Fruit fly (Drosophila melanogaster) whole organism, embryonic: ENCODE data around the gene sinu.
A peak's percentile ranks its signal among the peaks of the same experiment; 100 is the strongest.

ENCODE experiments used
- Antp ChIP-seq: fragments of 200-800 bp; sonication (Bioruptor generic); optimal IDR thresholded peaks from 3 replicates; lab custom pipeline; 2016; ENCODE audit warnings: missing biosample characterization, missing genetic modification characterization
- Bgb ChIP-seq: fragments of 200-800 bp; sonication (Bioruptor generic); IDR thresholded peaks from 2 replicates; pipeline ENCODE4 v1.3.6; 2022; ENCODE audit warnings: missing biosample characterization, missing genetic modification characterization; ENCODE audit not compliant: partially characterized antibody
- CG1024 ChIP-seq: fragments of 200-800 bp; sonication (Bioruptor generic); IDR thresholded peaks from 2 replicates; pipeline ENCODE4 v1.3.6; 2022; ENCODE audit warnings: missing biosample characterization, missing genetic modification characterization
- CG10274 ChIP-seq: fragments of 200-800 bp; sonication (Bioruptor generic); optimal IDR thresholded peaks from 3 replicates; lab custom pipeline; 2017; ENCODE audit warnings: missing biosample characterization, mild to moderate bottlenecking, missing genetic modification characterization
- CG10654 ChIP-seq: fragments of 200-800 bp; sonication (Bioruptor generic); optimal IDR thresholded peaks from 2 replicates; lab custom pipeline; 2016; ENCODE audit warnings: missing biosample characterization, missing genetic modification characterization
- CG10979 ChIP-seq: fragments of 200-800 bp; sonication (Bioruptor generic); optimal IDR thresholded peaks from 2 replicates; lab custom pipeline; 2018; ENCODE audit warnings: missing biosample characterization, mild to moderate bottlenecking, missing genetic modification characterization, moderate library complexity
- CG11456 ChIP-seq: fragments of 200-800 bp; sonication (Bioruptor generic); IDR thresholded peaks from 3 replicates; pipeline ENCODE4 v1.3.6; 2022; ENCODE audit warnings: missing biosample characterization, missing genetic modification characterization
- CG12299 ChIP-seq: fragments of 200-800 bp; sonication (Bioruptor generic); optimal IDR thresholded peaks from 2 replicates; lab custom pipeline; 2018; ENCODE audit warnings: missing biosample characterization, mild to moderate bottlenecking, missing genetic modification characterization
- CG12391 ChIP-seq: fragments of 200-800 bp; sonication (Bioruptor generic); optimal IDR thresholded peaks from 3 replicates; lab custom pipeline; 2018; ENCODE audit warnings: missing biosample characterization, mild to moderate bottlenecking, missing genetic modification characterization, moderate library complexity
- CG12659 ChIP-seq: fragments of 200-800 bp; sonication (Bioruptor generic); optimal IDR thresholded peaks from 3 replicates; lab custom pipeline; 2017; ENCODE audit warnings: mild to moderate bottlenecking, missing biosample characterization, missing genetic modification reagents, missing genetic modification characterization
- CG14014 ChIP-seq: fragments of 200-800 bp; sonication (Bioruptor generic); IDR thresholded peaks from 2 replicates; pipeline ENCODE4 v1.3.6; 2022; ENCODE audit warnings: missing biosample characterization, missing genetic modification characterization
- CG14710 ChIP-seq: fragments of 200-800 bp; sonication (Bioruptor generic); optimal IDR thresholded peaks from 3 replicates; lab custom pipeline; 2019; ENCODE audit warnings: missing biosample characterization, mild to moderate bottlenecking, missing genetic modification characterization, moderate library complexity
- CG1647 ChIP-seq: fragments of 200-800 bp; sonication (Bioruptor generic); optimal IDR thresholded peaks from 3 replicates; lab custom pipeline; 2016; ENCODE audit warnings: missing biosample characterization, missing genetic modification characterization
- CG16779 ChIP-seq: fragments of 200-800 bp; sonication (Bioruptor generic); IDR thresholded peaks from 2 replicates; pipeline ENCODE4 v1.3.6; 2022; ENCODE audit warnings: missing biosample characterization, missing genetic modification characterization
- CG17359 ChIP-seq: fragments of 200-800 bp; sonication (Bioruptor generic); optimal IDR thresholded peaks from 3 replicates; lab custom pipeline; 2018; ENCODE audit warnings: missing biosample characterization, mild to moderate bottlenecking, missing genetic modification characterization, moderate library complexity
- CG17385 ChIP-seq: fragments of 200-800 bp; sonication (Bioruptor generic); optimal IDR thresholded peaks from 3 replicates; lab custom pipeline; 2018; ENCODE audit warnings: missing biosample characterization, mild to moderate bottlenecking, missing genetic modification characterization
- CG1792 ChIP-seq: fragments of 200-800 bp; sonication (Bioruptor generic); optimal IDR thresholded peaks from 2 replicates; lab custom pipeline; 2016; ENCODE audit warnings: missing biosample characterization, missing genetic modification characterization
- CG1832 ChIP-seq: fragments of 200-800 bp; sonication (Bioruptor generic); optimal IDR thresholded peaks from 2 replicates; lab custom pipeline; 2017; ENCODE audit warnings: missing biosample characterization, mild to moderate bottlenecking, missing genetic modification characterization, inconsistent platforms
- CG3407 ChIP-seq: fragments of 200-800 bp; sonication (Bioruptor generic); optimal IDR thresholded peaks from 2 replicates; lab custom pipeline; 2018; ENCODE audit warnings: missing biosample characterization, mild to moderate bottlenecking, missing genetic modification characterization
- CG4424 ChIP-seq: fragments of 200-800 bp; sonication (Bioruptor generic); optimal IDR thresholded peaks from 3 replicates; lab custom pipeline; 2016; ENCODE audit warnings: missing biosample characterization, missing genetic modification characterization
- CG5245 ChIP-seq: fragments of 200-800 bp; sonication (Bioruptor generic); optimal IDR thresholded peaks from 3 replicates; lab custom pipeline; 2016; ENCODE audit warnings: missing biosample characterization, missing genetic modification characterization
- CG7271 ChIP-seq: fragments of 200-800 bp; sonication (Bioruptor generic); optimal IDR thresholded peaks from 2 replicates; lab custom pipeline; 2018; ENCODE audit warnings: missing biosample characterization, mild to moderate bottlenecking, missing genetic modification characterization, moderate library complexity
- CG7372 ChIP-seq: fragments of 200-800 bp; sonication (Bioruptor generic); IDR thresholded peaks from 2 replicates; pipeline ENCODE4 v1.3.6; 2022; ENCODE audit warnings: missing biosample characterization, missing genetic modification characterization
- CG8290 ChIP-seq, 3 experiments: fragments of 200-800 bp; sonication (Bioruptor generic); optimal IDR thresholded peaks; 2 replicates each; lab custom pipeline; 2016 to 2019; ENCODE audit warnings: missing biosample characterization in 3 of 3, missing genetic modification characterization in 3 of 3, mild to moderate bottlenecking in 2 of 3, moderate library complexity in 1 of 3
- Dip3 ChIP-seq: fragments of 200-800 bp; sonication (Bioruptor generic); optimal IDR thresholded peaks from 3 replicates; lab custom pipeline; 2016; ENCODE audit warnings: missing biosample characterization, missing genetic modification characterization
- Dll ChIP-seq: fragments of 200-800 bp; sonication (Bioruptor generic); IDR thresholded peaks from 4 replicates; pipeline ENCODE4 v1.3.6; 2022; ENCODE audit warnings: missing biosample characterization, missing genetic modification characterization; ENCODE audit not compliant: partially characterized antibody
- Gug ChIP-seq: fragments of 200-800 bp; sonication (Bioruptor generic); IDR thresholded peaks from 4 replicates; pipeline ENCODE4 v1.3.6; 2022; ENCODE audit warnings: missing biosample characterization, missing genetic modification characterization
- Lhr ChIP-seq: fragments of 200-800 bp; sonication (Bioruptor generic); optimal IDR thresholded peaks from 3 replicates; lab custom pipeline; 2017; ENCODE audit warnings: mild to moderate bottlenecking, missing biosample characterization, missing genetic modification reagents, missing genetic modification characterization
- NC2α ChIP-seq: fragments of 200-800 bp; sonication (Bioruptor generic); optimal IDR thresholded peaks from 2 replicates; lab custom pipeline; 2016; ENCODE audit warnings: missing biosample characterization, missing genetic modification characterization
- NK7.1 ChIP-seq: fragments of 200-800 bp; sonication (Bioruptor generic); optimal IDR thresholded peaks from 3 replicates; lab custom pipeline; 2016; ENCODE audit warnings: missing biosample characterization, missing genetic modification characterization
- Ssrp ChIP-seq: fragments of 200-800 bp; sonication (Bioruptor generic); optimal IDR thresholded peaks from 2 replicates; lab custom pipeline; 2018; ENCODE audit warnings: missing biosample characterization, mild to moderate bottlenecking, missing genetic modification characterization, moderate library complexity
- ab ChIP-seq: fragments of 200-800 bp; sonication (Bioruptor generic); optimal IDR thresholded peaks from 2 replicates; lab custom pipeline; 2016; ENCODE audit warnings: missing biosample characterization, missing genetic modification characterization
- chn ChIP-seq: fragments of 200-800 bp; sonication (Bioruptor generic); optimal IDR thresholded peaks from 2 replicates; lab custom pipeline; 2016; ENCODE audit warnings: missing biosample characterization, missing genetic modification characterization
- croc ChIP-seq: fragments of 200-800 bp; sonication (Bioruptor generic); conservative IDR thresholded peaks from 3 replicates; pipeline ENCODE4 v1.3.6; 2022; ENCODE audit warnings: missing biosample characterization, missing genetic modification characterization
- crp ChIP-seq, 2 experiments: fragments of 200-800 bp; sonication (Bioruptor generic); optimal IDR thresholded peaks; 2 replicates in 1 of 2; 3 replicates in 1 of 2; lab custom pipeline; 2017; ENCODE audit warnings: missing biosample characterization in 2 of 2, missing genetic modification characterization in 2 of 2, mild to moderate bottlenecking in 1 of 2, moderate library complexity in 1 of 2
- cwo ChIP-seq: fragments of 200-800 bp; sonication (Bioruptor generic); optimal IDR thresholded peaks from 3 replicates; lab custom pipeline; 2017; ENCODE audit warnings: missing biosample characterization, missing genetic modification characterization, mild to moderate bottlenecking, moderate library complexity, missing genetic modification reagents
- da ChIP-seq: fragments of 200-800 bp; sonication (Bioruptor generic); optimal IDR thresholded peaks from 2 replicates; lab custom pipeline; 2016; ENCODE audit warnings: missing biosample characterization, missing genetic modification characterization
- ems ChIP-seq: fragments of 200-800 bp; sonication (Bioruptor generic); optimal IDR thresholded peaks from 3 replicates; lab custom pipeline; 2016; ENCODE audit warnings: missing biosample characterization, missing genetic modification characterization
- gsb-n ChIP-seq: fragments of 200-800 bp; sonication (Bioruptor generic); optimal IDR thresholded peaks from 3 replicates; lab custom pipeline; 2018; ENCODE audit warnings: missing biosample characterization, mild to moderate bottlenecking, missing genetic modification characterization
- inv ChIP-seq: fragments of 200-800 bp; sonication (Bioruptor generic); IDR thresholded peaks from 2 replicates; pipeline ENCODE4 v1.3.6; 2022; ENCODE audit warnings: missing biosample characterization, missing genetic modification characterization; ENCODE audit not compliant: partially characterized antibody
- jing ChIP-seq: fragments of 200-800 bp; sonication (Bioruptor generic); optimal IDR thresholded peaks from 2 replicates; lab custom pipeline; 2018; ENCODE audit warnings: missing biosample characterization, mild to moderate bottlenecking, missing genetic modification characterization
- kay ChIP-seq: fragments of 200-800 bp; sonication (Bioruptor generic); optimal IDR thresholded peaks from 2 replicates; lab custom pipeline; 2016; ENCODE audit warnings: missing biosample characterization, missing genetic modification characterization
- mirr ChIP-seq: fragments of 200-800 bp; sonication (Bioruptor generic); optimal IDR thresholded peaks from 3 replicates; lab custom pipeline; 2018; ENCODE audit warnings: missing biosample characterization, mild to moderate bottlenecking, missing genetic modification characterization
- pita ChIP-seq: fragments of 200-800 bp; sonication (Bioruptor generic); optimal IDR thresholded peaks from 2 replicates; lab custom pipeline; 2017; ENCODE audit warnings: missing biosample characterization, mild to moderate bottlenecking, missing genetic modification characterization
- pnt ChIP-seq: fragments of 200-800 bp; sonication (Bioruptor generic); optimal IDR thresholded peaks from 3 replicates; lab custom pipeline; 2016; ENCODE audit warnings: missing biosample characterization, missing genetic modification characterization
- pzg ChIP-seq: fragments of 200-800 bp; sonication (Bioruptor generic); optimal IDR thresholded peaks from 3 replicates; lab custom pipeline; 2018; ENCODE audit warnings: missing biosample characterization, mild to moderate bottlenecking, missing genetic modification characterization, moderate library complexity
- sens-2 ChIP-seq: fragments of 200-800 bp; sonication (Bioruptor generic); IDR thresholded peaks from 2 replicates; pipeline ENCODE4 v1.3.6; 2022; ENCODE audit warnings: missing biosample characterization, missing genetic modification characterization
- sob ChIP-seq: fragments of 200-800 bp; sonication (Bioruptor generic); IDR thresholded peaks from 2 replicates; pipeline ENCODE4 v1.3.6; 2022; ENCODE audit warnings: missing biosample characterization, missing genetic modification characterization
- trh ChIP-seq: fragments of 200-800 bp; sonication (Bioruptor generic); optimal IDR thresholded peaks from 2 replicates; lab custom pipeline; 2016; ENCODE audit warnings: missing biosample characterization, missing genetic modification characterization
- tup ChIP-seq: fragments of 200-800 bp; sonication (Bioruptor generic); optimal IDR thresholded peaks from 2 replicates; lab custom pipeline; 2016; ENCODE audit warnings: missing biosample characterization, mild to moderate bottlenecking, missing genetic modification characterization, moderate library complexity
- zen2 ChIP-seq: fragments of 200-800 bp; sonication (Bioruptor generic); IDR thresholded peaks from 3 replicates; pipeline ENCODE4 v1.3.6; 2022; ENCODE audit warnings: missing biosample characterization, missing genetic modification characterization; ENCODE audit not compliant: partially characterized antibody

sinu gene

DNA sequence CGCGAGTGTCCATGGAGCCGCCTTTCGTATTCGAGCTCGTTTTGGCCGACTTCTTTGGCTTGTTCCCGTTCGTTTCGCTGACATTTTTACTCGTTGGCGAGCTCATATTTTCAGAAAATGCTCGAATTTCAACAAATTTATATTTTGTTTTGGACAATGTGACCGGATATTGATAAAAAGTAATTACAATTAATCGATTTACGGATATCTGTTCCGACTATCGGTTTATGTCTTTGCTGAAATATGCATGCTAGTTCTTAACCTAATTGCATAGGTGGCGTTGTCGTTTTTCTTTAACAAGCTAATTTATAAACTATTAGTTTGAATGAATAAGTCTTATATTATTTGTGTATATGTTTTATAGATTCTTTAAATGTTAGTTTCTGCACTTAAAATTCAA lies 46.7 kb upstream of the sinu start, which contains the start of gene Eaf6 (continued):
- TF ChIP-seq Antp (GFP tag; lab: Kevin White, UChicago) (no peak), CG3407 (GFP tag; lab: Kevin White, UChicago) (no peak), CG14710 (tag; lab: Kevin White, UChicago) (peak; percentile 49), ab (GFP tag; lab: Kevin White, UChicago) (no peak), mirr (no peak), Bgb (GFP tag; lab: Robert Waterston, UW) (no peak; the same call in 1 of the 2 replicates), chn (GFP tag; lab: Kevin White, UChicago) (no peak), NK7.1 (GFP tag; lab: Kevin White, UChicago) (no peak), CG14014 (no peak), sens-2 (GFP tag; lab: Robert Waterston, UW) (no peak), CG17385 (GFP tag; lab: Kevin White, UChicago) (no peak), kay (GFP tag; lab: Kevin White, UChicago) (no peak), pnt (no peak), CG1647 (GFP tag; lab: Kevin White, UChicago) (no peak), CG17359 (tag; lab: Kevin White, UChicago) (no peak), inv (GFP tag; lab: Robert Waterston, UW) (0 out of 2 replicates have a peak, but pooled peaks have one; percentile 10), CG1792 (GFP tag; lab: Kevin White, UChicago) (no peak), da (GFP tag; lab: Kevin White, UChicago) (no peak), sob (GFP tag; lab: Robert Waterston, UW) (no peak), CG12391 (tag; lab: Kevin White, UChicago) (no peak), croc (GFP tag; lab: Robert Waterston, UW) (no peak), CG10274 (GFP tag; lab: Kevin White, UChicago) (no peak), CG1832 (GFP tag; lab: Kevin White, UChicago) (no peak), CG12299 (tag; lab: Kevin White, UChicago) (no peak), CG10979 (tag; lab: Kevin White, UChicago) (peak; percentile 61), Ssrp (no peak), ems (no peak), pita (GFP tag; lab: Kevin White, UChicago) (peak; percentile 63), CG7372 (GFP tag; lab: Robert Waterston, UW) (no peak), CG5245 (no peak), gsb-n (tag; lab: Kevin White, UChicago) (no peak), Gug (GFP tag; lab: Robert Waterston, UW) (no peak), CG10654 (GFP tag; lab: Kevin White, UChicago) (no peak), CG16779 (GFP tag; lab: Robert Waterston, UW) (no peak), zen2 (no peak), pzg (GFP tag; lab: Kevin White, UChicago) (peak; percentile 70), Lhr (GFP tag; lab: Kevin White, UChicago) (peak; percentile 53), CG7271 (tag; lab: Kevin White, UChicago) (no peak), tup (GFP tag; lab: Kevin White, UChicago) (no peak), crp (GFP tag; optimal IDR thresholded peaks at IDR 0.05; lab: Kevin White, UChicago) (no peak), CG12659 (peak; percentile 58), CG11456 (no peak), CG1024 (no peak), CG4424 (GFP tag; lab: Kevin White, UChicago) (no peak), Dll (GFP tag; lab: Robert Waterston, UW) (peak; percentile 53; the same call in 2 of the 4 replicates), jing (no peak), Dip3 (GFP tag; lab: Kevin White, UChicago) (no peak), CG8290 (GFP tag; optimal IDR thresholded peaks at IDR 0.05; lab: Kevin White, UChicago) (no peak), CG8290 (tag; optimal IDR thresholded peaks at IDR 0.05; lab: Kevin White, UChicago) (peak in 1 of 2 experiments; percentile 17), NC2α (GFP tag; lab: Kevin White, UChicago) (no peak), trh (GFP tag; lab: Kevin White, UChicago) (no peak), cwo (no peak)
